Worm (Caenorhabditis elegans): ENCODE data around the gene Y22D7AL.15.

Gene Y22D7AL.15

ce11 chrIII:1612974-1613568 is 46.6 kb downstream of the Y22D7AL.15 start:
- no peak for TF ChIP-seq snpc-1.2 (GFP tag; IDR thresholded peaks at IDR 0.05)
- TF ChIP-seq unc-62 (GFP tag; optimal IDR thresholded peaks at IDR 0.05 in 1 of 2) = peak in 1 of 2 experiments; percentile 10
- no peak for TF ChIP-seq unc-62 (tag; optimal IDR thresholded peaks at IDR 0.05)
- no peak for TF ChIP-seq madf-5 (GFP tag; IDR thresholded peaks at IDR 0.05)
- TF ChIP-seq set-16 (GFP tag; IDR thresholded peaks at IDR 0.05) = peak; percentile 76
- peak; percentile 98 for TF ChIP-seq ceh-28 (tag; optimal IDR thresholded peaks at IDR 0.05)
- no peak for TF ChIP-seq zip-2 (tag; optimal IDR thresholded peaks at IDR 0.05)
- TF ChIP-seq spr-1 (tag; optimal IDR thresholded peaks at IDR 0.05) = no peak

- TF ChIP-seq egl-43 (GFP tag; IDR thresholded peaks at IDR 0.05) (no peak), ceh-28 (tag; optimal IDR thresholded peaks at IDR 0.05) (peak; percentile 54)
Observed at ce11 chrIII:1610938-1611337, 48.7 kb downstream of the Y22D7AL.15 start.

All from whole organism, L4 larva.